Fruit fly (Drosophila melanogaster): ENCODE results near the gene Cpr97Ea.

- TF ChIP-seq ttk (optimal IDR thresholded peaks at IDR 0.05) = no peak
- TF ChIP-seq h (optimal IDR thresholded peaks at IDR 0.05) = no peak
Measured at dm6 chr3R:27124588-27124987, 37.0 kb upstream of the Cpr97Ea start, which contains the start of gene CG6059.

Data from Kc167 (cell line).